Worm (Caenorhabditis elegans) whole organism, L4/young adult: ENCODE measurements around the gene ZK856.6.

Experiments used
- W03F9.2 ChIP-seq: fragments of 150-350 bp; optimal IDR thresholded peaks from 2 replicates; lab custom pipeline; 2014; ENCODE audit warnings: missing biosample characterization, missing genetic modification characterization
- dao-5 ChIP-seq: sonication (generic microtip); optimal IDR thresholded peaks from 2 replicates; lab custom pipeline; 2016; ENCODE audit warnings: missing genotype, missing genetic modification characterization, moderate library complexity, missing compliant biosample characterization
- him-1 ChIP-seq: sonication (generic microtip); optimal IDR thresholded peaks from 2 replicates; lab custom pipeline; 2016; ENCODE audit warnings: missing genotype, missing genetic modification reagents, missing genetic modification characterization, missing compliant biosample characterization

The ZK856.6 gene

ce11 chrV:10185719-10186118 is 12.8 kb upstream of the ZK856.6 start, which contains the start of gene ZK856.18:
TSS of gene ZK856.18 (minus strand) at chrV:10186007.
- TF ChIP-seq W03F9.2 (no peak), him-1 (no peak), dao-5 (tag; lab: Kevin White, UChicago) (no peak)

ce11 chrV:10190081-10190556 is 8.4 kb upstream of the ZK856.6 start, which contains the start of gene ZK856.5:
TSS of gene ZK856.5 (minus strand) at chrV:10190131.
- TF ChIP-seq him-1, result no peak
- no peak for TF ChIP-seq W03F9.2
- TF ChIP-seq dao-5 (tag; lab: Kevin White, UChicago), result no peak

- TF ChIP-seq W03F9.2 (no peak), dao-5 (tag; lab: Kevin White, UChicago) (no peak), him-1 (no peak)
These were observed 7.2 kb upstream of the ZK856.6 start for ce11 chrV:10191242-10191641.

- TF ChIP-seq W03F9.2 (no peak), him-1 (no peak), dao-5 (tag; lab: Kevin White, UChicago) (no peak)
These were observed 3.4 kb downstream of the ZK856.6 start, which contains the start of gene ZK856.7 for ce11 chrV:10201913-10202312. TSS of gene ZK856.7 (plus strand) at chrV:10202098.

ce11 chrV:10202340-10202739 is 3.9 kb downstream of the ZK856.6 start:
- TF ChIP-seq W03F9.2 (no peak), dao-5 (tag; lab: Kevin White, UChicago) (no peak), him-1 (no peak)

- TF ChIP-seq W03F9.2 (no peak), him-1 (no peak), dao-5 (tag; lab: Kevin White, UChicago) (no peak)
These were observed 5.0 kb downstream of the ZK856.6 start, which contains the start of gene chpf-1 for ce11 chrV:10203435-10204009. TSS of gene chpf-1 (minus strand) at chrV:10203485.

ce11 chrV:10204863-10205338 is 6.4 kb downstream of the ZK856.6 start, which contains the start of the genes ZK856.19 and ZK856.11:
TSS of gene ZK856.19 (minus strand) at chrV:10204913.
TSS of gene ZK856.11 (minus strand) at chrV:10204938.
- TF ChIP-seq W03F9.2, result peak; percentile 58
- TF ChIP-seq dao-5 (tag; lab: Kevin White, UChicago), result no peak

ce11 chrV:10205483-10205882 is 7.0 kb downstream of the ZK856.6 start, which contains the start of gene ZK856.16:
TSS of gene ZK856.16 (minus strand) at chrV:10205583.
- TF ChIP-seq him-1, result no peak
- TF ChIP-seq dao-5 (tag; lab: Kevin White, UChicago), result no peak
- TF ChIP-seq W03F9.2, result no peak

ce11 chrV:10206502-10206901 is 8.0 kb downstream of the ZK856.6 start, which contains the start of gene rpc-25:
TSS of gene rpc-25 (minus strand) at chrV:10206602.
- TF ChIP-seq him-1, result no peak
- no peak for TF ChIP-seq dao-5 (tag; lab: Kevin White, UChicago)
- TF ChIP-seq W03F9.2, result no peak

- TF ChIP-seq W03F9.2 (no peak), him-1 (no peak), dao-5 (tag; lab: Kevin White, UChicago) (no peak)
These were observed 11.8 kb downstream of the ZK856.6 start, which contains the start of gene tftc-3 for ce11 chrV:10210244-10210643. TSS of gene tftc-3 (minus strand) at chrV:10210344.

ce11 chrV:10212027-10212426 is 13.5 kb downstream of the ZK856.6 start, which contains the start of gene zhit-3:
TSS of gene zhit-3 (minus strand) at chrV:10212127.
- TF ChIP-seq W03F9.2 (no peak), him-1 (no peak), dao-5 (tag; lab: Kevin White, UChicago) (no peak)

- no peak for TF ChIP-seq W03F9.2
- TF ChIP-seq him-1, result no peak
- no peak for TF ChIP-seq dao-5 (tag; lab: Kevin White, UChicago)
These were observed 14.1 kb downstream of the ZK856.6 start, which contains the start of gene hpo-40 for ce11 chrV:10212627-10213026. TSS of gene hpo-40 (plus strand) at chrV:10212927.

- TF ChIP-seq dao-5 (tag; lab: Kevin White, UChicago), result no peak
- TF ChIP-seq W03F9.2, result no peak
- TF ChIP-seq him-1, result no peak
These were observed 18.2 kb downstream of the ZK856.6 start, which contains the start of gene ZK856.14 for ce11 chrV:10216724-10217123. TSS of gene ZK856.14 (plus strand) at chrV:10217024.

- no peak for TF ChIP-seq him-1
- TF ChIP-seq W03F9.2, result no peak
- TF ChIP-seq dao-5 (tag; lab: Kevin White, UChicago), result no peak
These were observed 22.1 kb downstream of the ZK856.6 start, which contains the start of gene C12D8.13 for ce11 chrV:10220605-10221004. TSS of gene C12D8.13 (minus strand) at chrV:10220705.

ce11 chrV:10221317-10221716 is 22.8 kb downstream of the ZK856.6 start, which contains the start of the genes fipr-5 and fipr-9:
TSS of gene fipr-5 (minus strand) at chrV:10221417.
TSS of gene fipr-9 (plus strand) at chrV:10221662.
- TF ChIP-seq him-1 (no peak), dao-5 (tag; lab: Kevin White, UChicago) (no peak), W03F9.2 (no peak)
